Fruit fly (Drosophila melanogaster) whole organism, prepupa: Measurements from ENCODE around the gene CG33322.

Source experiments
- Blimp-1 ChIP-seq: fragments of 200-800 bp; sonication (Bioruptor generic); optimal IDR thresholded peaks from 3 replicates; lab custom pipeline; 2017; ENCODE audit warnings: missing biosample characterization, missing genetic modification characterization, mild to moderate bottlenecking, moderate library complexity, missing genetic modification reagents
- CG10669 ChIP-seq: fragments of 200-800 bp; sonication (Bioruptor generic); optimal IDR thresholded peaks from 3 replicates; lab custom pipeline; 2018; ENCODE audit warnings: missing biosample characterization, mild to moderate bottlenecking, missing genetic modification characterization, moderate library complexity
- CG11294 ChIP-seq: fragments of 200-800 bp; sonication (Bioruptor generic); IDR thresholded peaks from 2 replicates; pipeline ENCODE4 v1.3.6; 2022; ENCODE audit warnings: missing biosample characterization, missing genetic modification characterization
- CG11762 ChIP-seq: fragments of 200-800 bp; sonication (Bioruptor generic); optimal IDR thresholded peaks from 3 replicates; lab custom pipeline; 2016; ENCODE audit warnings: missing biosample characterization, missing genetic modification characterization; ENCODE audit not compliant: insufficient read depth
- CG11902 ChIP-seq: fragments of 200-800 bp; sonication (Bioruptor generic); optimal IDR thresholded peaks from 3 replicates; lab custom pipeline; 2016; ENCODE audit warnings: missing biosample characterization, missing genetic modification characterization
- CG16779 ChIP-seq: fragments of 200-800 bp; sonication (Bioruptor generic); optimal IDR thresholded peaks from 3 replicates; lab custom pipeline; 2017; ENCODE audit warnings: missing biosample characterization, mild to moderate bottlenecking, missing genetic modification characterization
- CG3032 ChIP-seq: fragments of 200-800 bp; optimal IDR thresholded peaks from 2 replicates; lab custom pipeline; 2019; ENCODE audit warnings: missing biosample characterization, mild to moderate bottlenecking, missing genetic modification characterization, moderate library complexity
- CG31627 ChIP-seq: fragments of 200-800 bp; sonication (Bioruptor generic); optimal IDR thresholded peaks from 3 replicates; lab custom pipeline; 2016; ENCODE audit warnings: missing biosample characterization, missing genetic modification characterization
- CG3919 ChIP-seq: fragments of 200-800 bp; sonication (Bioruptor generic); optimal IDR thresholded peaks from 3 replicates; lab custom pipeline; 2016; ENCODE audit warnings: missing biosample characterization, missing genetic modification characterization
- CG4318 ChIP-seq: fragments of 200-800 bp; sonication (Bioruptor generic); optimal IDR thresholded peaks from 3 replicates; lab custom pipeline; 2017; ENCODE audit warnings: missing biosample characterization, mild to moderate bottlenecking, missing genetic modification characterization
- CG6276 ChIP-seq: fragments of 200-800 bp; sonication (Bioruptor generic); optimal IDR thresholded peaks from 2 replicates; lab custom pipeline; 2017; ENCODE audit warnings: missing biosample characterization, mild to moderate bottlenecking, missing genetic modification characterization
- CG6792 ChIP-seq: fragments of 200-800 bp; sonication (Bioruptor generic); optimal IDR thresholded peaks from 3 replicates; lab custom pipeline; 2016; ENCODE audit warnings: missing biosample characterization, missing genetic modification characterization
- CG6808 ChIP-seq: fragments of 200-800 bp; sonication (Bioruptor generic); optimal IDR thresholded peaks from 3 replicates; lab custom pipeline; 2017; ENCODE audit warnings: missing biosample characterization, missing genetic modification characterization, mild to moderate bottlenecking, moderate library complexity, missing genetic modification reagents
- CG6854 ChIP-seq: fragments of 200-800 bp; sonication (Bioruptor generic); optimal IDR thresholded peaks from 2 replicates; lab custom pipeline; 2017; ENCODE audit warnings: missing biosample characterization, mild to moderate bottlenecking, missing genetic modification characterization
- CG7368 ChIP-seq: fragments of 200-800 bp; sonication (Bioruptor generic); optimal IDR thresholded peaks from 3 replicates; lab custom pipeline; 2016; ENCODE audit warnings: missing biosample characterization, missing genetic modification characterization
- CG8632 ChIP-seq: fragments of 200-800 bp; sonication (Bioruptor generic); optimal IDR thresholded peaks from 3 replicates; lab custom pipeline; 2016; ENCODE audit warnings: missing biosample characterization, missing genetic modification characterization
- CG9139 ChIP-seq: fragments of 200-800 bp; sonication (Bioruptor generic); optimal IDR thresholded peaks from 3 replicates; lab custom pipeline; 2017; ENCODE audit warnings: missing biosample characterization, mild to moderate bottlenecking, missing genetic modification characterization
- Eip75B ChIP-seq: fragments of 200-800 bp; sonication (Bioruptor generic); optimal IDR thresholded peaks from 3 replicates; lab custom pipeline; 2016; ENCODE audit warnings: missing biosample characterization, missing genetic modification characterization
- Eip78C ChIP-seq: fragments of 200-800 bp; sonication (Bioruptor generic); peaks from one replicate; lab custom pipeline; 2016; ENCODE audit warnings: missing biosample characterization, missing genetic modification characterization
- Eip93F ChIP-seq: fragments of 200-800 bp; sonication (Bioruptor generic); optimal IDR thresholded peaks from 2 replicates; lab custom pipeline; 2016; ENCODE audit warnings: missing biosample characterization, mild to moderate bottlenecking, missing genetic modification characterization
- Ets21C ChIP-seq: fragments of 200-800 bp; sonication (Bioruptor generic); optimal IDR thresholded peaks from 3 replicates; lab custom pipeline; 2016; ENCODE audit warnings: missing biosample characterization, missing genetic modification characterization
- Gug ChIP-seq: fragments of 200-800 bp; sonication (Bioruptor generic); IDR thresholded peaks from 2 replicates; pipeline ENCODE4 v1.3.6; 2022; ENCODE audit warnings: missing biosample characterization, missing genetic modification characterization
- Hr38 ChIP-seq: sonication (Bioruptor generic); optimal IDR thresholded peaks from 2 replicates; lab custom pipeline; 2016; ENCODE audit warnings: missing biosample characterization, missing genetic modification characterization
- Hr39 ChIP-seq: fragments of 200-800 bp; sonication (Bioruptor generic); optimal IDR thresholded peaks from 2 replicates; lab custom pipeline; 2016; ENCODE audit warnings: missing biosample characterization, missing genetic modification characterization
- OdsH ChIP-seq: fragments of 200-800 bp; sonication (Bioruptor generic); optimal IDR thresholded peaks from 3 replicates; lab custom pipeline; 2016; ENCODE audit warnings: missing biosample characterization, missing genetic modification characterization
- Sox102F ChIP-seq: fragments of 200-800 bp; sonication (Bioruptor generic); optimal IDR thresholded peaks from 2 replicates; lab custom pipeline; 2016; ENCODE audit warnings: missing biosample characterization, mild to moderate bottlenecking, missing genetic modification characterization
- Sox14 ChIP-seq: fragments of 200-800 bp; sonication (Bioruptor generic); optimal IDR thresholded peaks from 3 replicates; lab custom pipeline; 2016; ENCODE audit warnings: missing biosample characterization, missing genetic modification characterization
- achi ChIP-seq: fragments of 200-800 bp; sonication (Bioruptor generic); optimal IDR thresholded peaks from 3 replicates; lab custom pipeline; 2016; ENCODE audit warnings: missing biosample characterization, missing genetic modification characterization
- eg ChIP-seq: fragments of 200-800 bp; sonication (Bioruptor generic); IDR thresholded peaks from 3 replicates; pipeline ENCODE4 v1.3.6; 2022; ENCODE audit warnings: missing biosample characterization, missing genetic modification characterization
- esn ChIP-seq: fragments of 200-800 bp; sonication (Bioruptor generic); optimal IDR thresholded peaks from 2 replicates; lab custom pipeline; 2016; ENCODE audit warnings: missing biosample characterization, mild to moderate bottlenecking, missing genetic modification characterization, moderate library complexity
- fd59A ChIP-seq: fragments of 200-800 bp; sonication (Bioruptor generic); optimal IDR thresholded peaks from 2 replicates; lab custom pipeline; 2017; ENCODE audit warnings: missing biosample characterization, mild to moderate bottlenecking, missing genetic modification characterization, missing genetic modification reagents
- fkh ChIP-seq: fragments of 200-800 bp; sonication (Bioruptor generic); optimal IDR thresholded peaks from 3 replicates; lab custom pipeline; 2017; ENCODE audit warnings: missing biosample characterization, mild to moderate bottlenecking, missing genetic modification characterization, moderate library complexity
- lz ChIP-seq: fragments of 200-800 bp; sonication (Bioruptor generic); optimal IDR thresholded peaks from 3 replicates; lab custom pipeline; 2016; ENCODE audit warnings: missing biosample characterization, missing genetic modification characterization
- net ChIP-seq: fragments of 200-800 bp; sonication (Bioruptor generic); optimal IDR thresholded peaks from 3 replicates; lab custom pipeline; 2016; ENCODE audit warnings: missing biosample characterization, missing genetic modification characterization
- pdm3 ChIP-seq: fragments of 200-800 bp; sonication (Bioruptor generic); optimal IDR thresholded peaks from 3 replicates; lab custom pipeline; 2016; ENCODE audit warnings: missing biosample characterization, missing genetic modification characterization
- spab ChIP-seq: fragments of 200-800 bp; sonication (Bioruptor generic); optimal IDR thresholded peaks from 2 replicates; lab custom pipeline; 2017; ENCODE audit warnings: missing biosample characterization, mild to moderate bottlenecking, missing genetic modification characterization, missing genetic modification reagents
- ss ChIP-seq, 2 experiments: fragments of 200-800 bp; sonication (Bioruptor generic); optimal IDR thresholded peaks; 2 replicates in 1 of 2; 3 replicates in 1 of 2; lab custom pipeline; 2017 to 2018; ENCODE audit warnings: mild to moderate bottlenecking in 2 of 2, missing biosample characterization in 2 of 2, missing genetic modification characterization in 2 of 2, moderate library complexity in 1 of 2
- svp ChIP-seq: fragments of 200-800 bp; sonication (Bioruptor generic); peaks from one replicate; lab custom pipeline; 2016; ENCODE audit warnings: missing biosample characterization, missing genetic modification characterization
- topi ChIP-seq: fragments of 200-800 bp; sonication (Bioruptor generic); optimal IDR thresholded peaks from 3 replicates; lab custom pipeline; 2016; ENCODE audit warnings: missing biosample characterization, missing genetic modification characterization
- vri ChIP-seq: fragments of 200-800 bp; sonication (Bioruptor generic); optimal IDR thresholded peaks from 3 replicates; lab custom pipeline; 2016; ENCODE audit warnings: missing biosample characterization, mild to moderate bottlenecking, missing genetic modification characterization

The CG33322 gene

DNA sequence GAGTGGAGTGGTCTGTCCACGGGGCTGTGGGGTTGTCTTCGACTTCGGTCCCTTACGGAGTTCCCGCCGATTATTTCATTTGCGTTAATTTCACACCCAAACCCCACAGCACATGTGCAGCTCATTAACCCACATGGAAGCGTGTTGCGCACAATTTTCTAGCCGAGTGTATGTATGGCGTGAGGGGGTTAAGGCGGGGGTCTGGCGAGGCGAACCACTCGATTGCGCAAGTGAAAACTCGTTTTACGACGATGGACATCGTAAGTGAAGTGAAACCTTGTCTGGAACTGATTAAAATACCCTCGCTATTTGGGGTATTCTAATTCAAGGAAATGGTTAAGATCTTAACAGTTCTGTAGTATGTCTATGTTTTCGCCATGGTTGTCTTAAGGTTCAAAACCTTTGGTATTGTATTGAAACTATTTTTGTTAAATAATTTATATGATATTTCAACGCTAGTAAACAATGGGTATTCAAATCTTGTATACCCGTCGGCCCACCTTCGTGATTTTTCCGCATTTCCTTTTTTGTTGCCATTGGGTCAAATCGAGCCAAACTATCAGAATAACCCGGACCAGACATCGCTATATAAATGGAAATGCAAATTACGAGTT is 4.9 kb downstream of the CG33322 start (continued):
- no peak for TF ChIP-seq fkh (GFP tag; lab: Kevin White, UChicago)
- TF ChIP-seq Eip93F (GFP tag; lab: Kevin White, UChicago) = no peak
- peak; percentile 36 for TF ChIP-seq svp
- TF ChIP-seq Sox102F (GFP tag; lab: Kevin White, UChicago) = no peak
- TF ChIP-seq CG9139 (GFP tag; lab: Kevin White, UChicago) = no peak
- TF ChIP-seq pdm3 (GFP tag; lab: Kevin White, UChicago) = peak; percentile 75
- peak; percentile 82 for TF ChIP-seq achi (GFP tag; lab: Kevin White, UChicago)
- TF ChIP-seq Eip78C (GFP tag; lab: Kevin White, UChicago) = peak; percentile 91
- TF ChIP-seq CG6792 = peak; percentile 61
- no peak for TF ChIP-seq CG31627
- no peak for TF ChIP-seq topi (GFP tag; lab: Kevin White, UChicago)
- TF ChIP-seq spab (GFP tag; lab: Kevin White, UChicago) = peak; percentile 43
- TF ChIP-seq fd59A = peak; percentile 52
- no peak for TF ChIP-seq CG6854 (GFP tag; lab: Kevin White, UChicago)
- peak; percentile 68 for TF ChIP-seq Sox14 (GFP tag; lab: Kevin White, UChicago)
- TF ChIP-seq Ets21C (GFP tag; lab: Kevin White, UChicago) = no peak
- TF ChIP-seq Hr38 (GFP tag; lab: Kevin White, UChicago) = no peak
- TF ChIP-seq vri (GFP tag; lab: Kevin White, UChicago) = no peak
- TF ChIP-seq CG10669 (GFP tag; lab: Kevin White, UChicago) = peak; percentile 55
- peak; percentile 81 for TF ChIP-seq OdsH (GFP tag; lab: Kevin White, UChicago)
- TF ChIP-seq Blimp-1 = no peak
- TF ChIP-seq, all 60 proteins: peak for 39

DNA sequence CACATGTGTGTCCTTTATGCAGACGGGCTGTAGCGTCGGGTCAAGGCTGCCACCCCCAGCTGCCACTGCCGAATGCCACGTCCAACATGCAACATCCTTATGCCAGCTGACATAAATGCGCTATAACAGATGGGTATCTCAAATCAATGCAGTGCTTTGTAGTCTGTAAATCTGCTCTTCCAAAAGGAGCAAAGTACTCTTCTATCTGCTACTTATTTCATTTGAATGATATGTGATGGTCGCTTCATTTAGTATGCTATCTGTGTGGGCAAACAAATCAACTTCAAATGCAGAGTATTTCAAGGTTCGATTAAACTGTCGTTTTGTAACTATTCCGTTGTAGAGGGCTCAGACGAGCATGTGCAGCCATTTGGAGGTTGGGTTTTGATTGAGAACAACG is 6.8 kb downstream of the CG33322 start:
- TF ChIP-seq CG11294 = peak; percentile 60; the same call in 1 of the 2 replicates
- peak; percentile 6 for TF ChIP-seq CG6276 (GFP tag; lab: Kevin White, UChicago)
- peak; percentile 31 for TF ChIP-seq CG10669 (GFP tag; lab: Kevin White, UChicago)
- no peak for TF ChIP-seq fkh (GFP tag; lab: Kevin White, UChicago)
- peak; percentile 10 for TF ChIP-seq CG3032
- peak; percentile 54; the same call in 1 of the 3 replicates for TF ChIP-seq eg
- TF ChIP-seq Hr39 = no peak
- TF ChIP-seq, all 60 proteins: peak for 5

DNA sequence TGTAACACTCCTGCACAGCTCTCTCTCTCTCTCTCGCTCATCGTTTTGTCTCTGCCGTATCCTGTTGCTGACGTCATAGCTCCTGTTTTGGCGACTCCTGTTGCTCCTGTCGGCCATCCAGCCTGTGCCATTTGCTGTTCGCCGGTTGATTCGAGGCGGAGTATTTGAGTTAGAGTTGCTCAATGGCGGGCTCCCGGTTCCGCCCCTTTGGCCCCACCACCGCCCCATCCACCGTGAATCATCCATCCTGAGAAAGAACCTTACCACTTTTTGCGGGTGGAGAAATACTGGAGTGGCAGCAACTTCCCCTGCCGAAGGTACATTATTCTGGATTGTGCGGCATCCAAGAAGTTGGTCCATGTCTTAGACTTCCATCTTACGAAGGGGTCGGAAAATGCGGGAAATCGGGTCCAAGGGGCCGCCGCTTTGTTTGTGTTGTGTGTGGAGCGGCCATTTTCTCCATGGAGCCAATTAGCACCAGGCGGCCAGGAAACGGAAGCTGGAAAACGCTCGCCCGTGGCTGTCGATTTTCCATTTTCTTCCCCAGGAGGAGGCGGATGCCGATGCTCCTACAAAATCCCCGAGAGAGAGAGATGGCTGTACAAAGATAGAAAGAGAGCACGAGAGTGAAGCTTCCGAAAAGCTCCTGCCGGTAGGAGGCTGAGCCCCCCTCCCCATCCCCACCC is 7.4 kb downstream of the CG33322 start:
- TF ChIP-seq Hr38 (GFP tag; lab: Kevin White, UChicago) (no peak), svp (no peak), CG4318 (GFP tag; lab: Kevin White, UChicago) (no peak), CG8632 (GFP tag; lab: Kevin White, UChicago) (no peak), Gug (GFP tag; lab: Robert Waterston, UW) (no peak)

DNA sequence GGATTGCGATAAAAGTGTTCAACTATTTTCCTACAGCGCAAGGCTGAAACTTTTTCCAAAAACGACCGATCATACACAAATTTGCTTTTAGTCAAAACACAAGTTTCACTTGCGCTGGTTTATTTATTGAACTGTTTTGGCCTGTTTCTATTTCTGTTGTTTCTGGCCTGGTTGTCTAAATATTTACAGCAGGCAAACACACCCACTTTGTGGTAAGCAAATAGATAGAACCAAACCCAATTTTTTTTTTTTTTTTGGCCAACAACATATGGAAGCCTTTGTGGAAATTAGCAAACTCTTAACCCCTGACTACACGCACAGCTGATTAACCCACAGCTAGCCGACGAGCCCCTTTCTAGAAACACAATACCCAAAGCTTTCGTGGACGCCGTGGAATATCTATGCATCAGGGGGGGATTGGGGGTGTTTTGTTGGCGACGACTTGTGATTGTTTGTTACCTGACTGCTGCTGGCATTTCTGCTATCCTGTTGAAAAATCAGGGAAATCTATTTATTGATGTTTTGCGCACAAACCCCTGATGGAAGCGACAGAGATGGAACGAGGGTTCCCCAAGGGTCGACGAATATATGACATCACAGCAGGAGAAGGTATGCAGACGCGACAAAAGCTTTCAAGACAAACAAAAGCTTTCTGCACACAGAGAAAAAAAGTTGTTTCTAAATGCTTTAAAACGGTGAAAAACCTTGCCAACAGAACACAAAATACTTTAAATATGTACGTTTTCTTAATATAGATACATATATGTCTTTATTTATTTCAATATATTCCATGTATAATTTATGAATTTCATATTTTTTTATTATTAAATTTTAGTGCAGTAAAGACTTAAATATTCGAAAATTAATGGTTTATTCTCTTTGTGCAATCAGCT is 8.2 kb downstream of the CG33322 start:
- TF ChIP-seq lz (no peak), Eip78C (GFP tag; lab: Kevin White, UChicago) (peak; percentile 68), fkh (GFP tag; lab: Kevin White, UChicago) (peak; percentile 87), CG10669 (GFP tag; lab: Kevin White, UChicago) (no peak), Hr39 (no peak), vri (GFP tag; lab: Kevin White, UChicago) (peak; percentile 30), CG6792 (peak; percentile 40), Sox14 (GFP tag; lab: Kevin White, UChicago) (no peak), Eip93F (GFP tag; lab: Kevin White, UChicago) (no peak), CG7368 (no peak), fd59A (no peak), Eip75B (GFP tag; lab: Kevin White, UChicago) (no peak), CG3919 (GFP tag; lab: Kevin White, UChicago) (peak; percentile 31), OdsH (GFP tag; lab: Kevin White, UChicago) (peak; percentile 33), CG6808 (GFP tag; lab: Kevin White, UChicago) (peak; percentile 14), CG11762 (peak; percentile 12), Blimp-1 (no peak), esn (GFP tag; lab: Kevin White, UChicago) (peak; percentile 27), ss (GFP tag; optimal IDR thresholded peaks at IDR 0.05; lab: Kevin White, UChicago) (peak in 1 of 2 experiments; percentile 12), svp (peak; percentile 62), net (GFP tag; lab: Kevin White, UChicago) (no peak), CG8632 (GFP tag; lab: Kevin White, UChicago) (peak; percentile 40), CG16779 (no peak), CG11902 (no peak)
